Worm (Caenorhabditis elegans): ENCODE data around the gene glb-4.

glb-4 gene

DNA sequence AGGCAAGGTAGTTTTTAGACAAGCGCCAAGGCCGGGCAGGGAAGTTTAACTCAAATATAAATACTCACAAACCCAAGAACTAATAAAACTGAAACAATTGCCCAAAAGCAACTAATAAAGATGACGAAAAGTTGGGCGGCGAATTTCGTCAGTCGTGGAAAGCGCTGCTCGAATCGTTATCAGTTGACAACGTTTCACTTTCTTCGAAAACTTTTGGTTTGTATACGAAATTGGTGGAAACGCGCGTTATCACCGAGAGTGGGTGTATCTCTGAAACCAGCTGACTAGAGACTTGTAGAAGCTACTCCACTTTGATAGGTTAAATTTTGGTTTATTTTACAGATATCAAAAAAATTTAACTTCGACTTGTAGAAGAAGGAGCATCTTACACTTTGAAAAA, 42.1 kb upstream of the glb-4 start:
- TF ChIP-seq ceh-82 (tag; optimal IDR thresholded peaks at IDR 0.05) (no peak), sma-9 (GFP tag; optimal IDR thresholded peaks at IDR 0.05) (peak; percentile 33), sma-9 (tag; optimal IDR thresholded peaks at IDR 0.05) (no peak), ztf-11 (tag; optimal IDR thresholded peaks at IDR 0.05) (no peak), fos-1 (tag; optimal IDR thresholded peaks at IDR 0.05) (peak; percentile 55)

DNA sequence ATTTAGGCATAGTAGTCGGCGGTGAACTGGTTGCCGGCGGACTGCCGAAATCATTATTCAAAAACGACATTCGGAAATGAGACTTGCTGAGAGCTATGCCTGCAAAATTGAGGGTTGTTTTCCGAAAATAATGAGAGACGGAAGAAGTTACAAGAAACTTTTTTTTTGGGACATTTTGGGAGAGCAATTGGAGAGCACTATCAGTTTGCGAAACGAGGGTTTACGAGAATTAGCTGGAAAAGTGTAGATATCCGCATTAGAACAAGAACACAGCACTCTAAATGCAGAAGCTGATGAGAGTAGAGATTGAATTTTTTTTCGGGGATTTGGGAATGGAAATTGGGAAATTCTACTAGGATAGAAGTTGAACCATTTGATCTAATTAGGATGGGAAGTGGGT, 41.5 kb upstream of the glb-4 start, which contains the start of gene pqm-1:
TSS of gene pqm-1 (minus strand) at position 101 of the 400 bp plus-strand sequence.
- TF ChIP-seq unc-39 (tag; optimal IDR thresholded peaks at IDR 0.05) (no peak), nhr-10 (tag; optimal IDR thresholded peaks at IDR 0.05) (no peak), dmd-4 (tag; optimal IDR thresholded peaks at IDR 0.05) (no peak), Y55F3AM.14 (GFP tag; optimal IDR thresholded peaks at IDR 0.05) (no peak), lin-13 (GFP tag; optimal IDR thresholded peaks at IDR 0.05) (no peak), F13H6.1 (tag; optimal IDR thresholded peaks at IDR 0.05) (no peak), unc-55 (GFP tag; optimal IDR thresholded peaks at IDR 0.05) (no peak)

DNA sequence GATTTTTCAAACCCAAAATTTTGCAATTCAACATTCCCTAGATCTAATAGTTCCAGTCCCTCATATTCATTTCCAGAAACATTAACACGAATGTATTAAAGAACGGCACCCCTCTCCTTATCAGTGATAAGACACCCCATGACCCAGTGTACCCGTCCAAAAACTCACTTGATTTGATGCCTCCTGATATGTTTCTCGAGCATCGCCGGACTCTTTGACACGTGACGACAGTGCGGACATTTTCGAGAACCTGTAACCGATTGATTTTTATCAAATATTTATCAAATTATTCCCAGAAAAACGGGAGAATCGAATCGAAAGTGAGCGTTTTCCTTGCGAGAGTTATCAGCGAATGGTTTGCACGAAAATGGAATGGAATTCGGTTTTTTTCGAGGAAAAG, 40.0 kb upstream of the glb-4 start:
- peak; percentile 62 for TF ChIP-seq crh-2 (tag; optimal IDR thresholded peaks at IDR 0.05)
- TF ChIP-seq sma-9 (GFP tag; optimal IDR thresholded peaks at IDR 0.05), result peak; percentile 63
- no peak for TF ChIP-seq sma-9 (tag; optimal IDR thresholded peaks at IDR 0.05)
- peak; percentile 56 for TF ChIP-seq fos-1 (tag; optimal IDR thresholded peaks at IDR 0.05)
- peak; percentile 69 for TF ChIP-seq F13H6.1 (tag; optimal IDR thresholded peaks at IDR 0.05)
- no peak for TF ChIP-seq ztf-4 (tag; optimal IDR thresholded peaks at IDR 0.05)
- TF ChIP-seq gmeb-1 (tag; optimal IDR thresholded peaks at IDR 0.05), result peak; percentile 53
- no peak for TF ChIP-seq blmp-1 (tag; optimal IDR thresholded peaks at IDR 0.05; ENCODE audit: insufficient read depth)
- TF ChIP-seq unc-39 (tag; optimal IDR thresholded peaks at IDR 0.05), result no peak
- TF ChIP-seq lsy-2 (tag; optimal IDR thresholded peaks at IDR 0.05), result peak in 1 of 2 experiments; percentile 2
- TF ChIP-seq lin-11 (tag; optimal IDR thresholded peaks at IDR 0.05), result no peak
- TF ChIP-seq R02D3.7 (tag; optimal IDR thresholded peaks at IDR 0.05), result no peak
- peak; percentile 40 for TF ChIP-seq sma-3 (GFP tag; optimal IDR thresholded peaks at IDR 0.05)
- no peak for TF ChIP-seq ceh-82 (tag; optimal IDR thresholded peaks at IDR 0.05)
- TF ChIP-seq ama-1 (optimal IDR thresholded peaks at IDR 0.05), result peak; percentile 0
- no peak for TF ChIP-seq nhr-21 (tag; optimal IDR thresholded peaks at IDR 0.05)

DNA sequence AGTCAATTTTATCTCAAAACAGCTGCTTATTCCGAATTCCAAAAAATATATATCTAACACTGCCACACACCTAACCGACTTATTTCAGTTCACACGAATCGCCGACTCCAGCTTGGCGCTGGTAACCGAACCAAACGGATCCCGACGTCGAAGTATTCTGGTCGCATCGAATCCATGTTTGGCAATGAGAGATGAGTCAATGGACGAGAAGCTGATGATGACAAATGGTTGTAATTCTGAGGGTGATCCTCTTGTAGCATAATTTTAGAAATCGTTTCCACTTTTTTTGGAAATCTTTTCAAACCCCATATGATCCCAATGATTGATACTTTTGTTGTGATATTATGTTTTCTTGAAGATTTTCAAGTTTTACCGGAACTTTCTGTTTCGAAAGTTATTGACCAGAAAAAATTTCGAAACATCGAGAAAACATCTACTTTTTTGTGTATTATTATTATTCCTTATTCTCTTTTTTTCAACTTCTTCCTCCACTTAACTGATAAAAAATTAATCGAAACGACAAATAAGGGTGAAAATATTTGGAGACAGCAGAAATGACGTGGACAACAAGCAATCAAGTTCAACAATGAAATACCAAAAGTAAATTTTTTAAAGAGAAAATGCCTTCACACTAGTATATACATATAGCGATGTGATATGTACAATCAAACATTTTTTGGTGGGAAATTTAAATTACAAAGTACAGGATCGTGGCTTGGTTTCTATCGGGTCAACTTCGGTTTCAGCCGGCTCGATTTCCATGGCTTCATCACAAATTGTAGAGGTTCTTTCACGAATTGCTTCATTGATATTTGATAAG, 39.1 kb upstream of the glb-4 start:
- TF ChIP-seq mbf-1 (tag; optimal IDR thresholded peaks at IDR 0.05) (no peak), aly-2 (tag; optimal IDR thresholded peaks at IDR 0.05) (no peak), ztf-11 (tag; optimal IDR thresholded peaks at IDR 0.05) (no peak), alr-1 (tag; optimal IDR thresholded peaks at IDR 0.05) (no peak), lin-13 (GFP tag; optimal IDR thresholded peaks at IDR 0.05) (peak; percentile 8), fos-1 (tag; optimal IDR thresholded peaks at IDR 0.05) (peak; percentile 4), lin-11 (tag; optimal IDR thresholded peaks at IDR 0.05) (no peak), crh-2 (tag; optimal IDR thresholded peaks at IDR 0.05) (no peak), nhr-237 (tag; optimal IDR thresholded peaks at IDR 0.05) (no peak), nhr-11 (tag; optimal IDR thresholded peaks at IDR 0.05) (no peak), nhr-77 (tag; optimal IDR thresholded peaks at IDR 0.05) (no peak), Y55F3AM.14 (GFP tag; optimal IDR thresholded peaks at IDR 0.05) (no peak), snpc-4 (tag; optimal IDR thresholded peaks at IDR 0.05) (no peak), lin-39 (tag; optimal IDR thresholded peaks at IDR 0.05) (no peak), ceh-16 (tag; optimal IDR thresholded peaks at IDR 0.05) (no peak), ZK546.5 (tag; optimal IDR thresholded peaks at IDR 0.05) (no peak), zag-1 (tag; optimal IDR thresholded peaks at IDR 0.05) (no peak), egl-27 (tag; optimal IDR thresholded peaks at IDR 0.05) (no peak), gmeb-1 (tag; optimal IDR thresholded peaks at IDR 0.05) (peak; percentile 40), skn-1 (tag; optimal IDR thresholded peaks at IDR 0.05) (no peak), nhr-129 (tag; optimal IDR thresholded peaks at IDR 0.05) (peak; percentile 26), lsy-2 (tag; optimal IDR thresholded peaks at IDR 0.05) (no peak), sma-9 (GFP tag; optimal IDR thresholded peaks at IDR 0.05) (peak; percentile 45), sma-9 (tag; optimal IDR thresholded peaks at IDR 0.05) (no peak)

Data from whole organism, L2 larva.